Worm (Caenorhabditis elegans) whole organism, mixed stage, embryonic: ENCODE results near the gene R151.8.

Experiments used
- M03D4.4 ChIP-seq: sonication (generic microtip); optimal IDR thresholded peaks from 2 replicates; lab custom pipeline; 2017; ENCODE audit warnings: mild to moderate bottlenecking, missing genetic modification characterization, missing compliant biosample characterization
- bed-3 ChIP-seq: fragments of 200-800 bp; sonication (Bioruptor generic); optimal IDR thresholded peaks from 3 replicates; lab custom pipeline; 2018; ENCODE audit warnings: mild to moderate bottlenecking, missing genetic modification characterization, moderate library complexity, missing compliant biosample characterization
- blmp-1 ChIP-seq: fragments of 150-350 bp; optimal IDR thresholded peaks from 2 replicates; lab custom pipeline; 2014; ENCODE audit warnings: missing biosample characterization, missing genetic modification characterization
- ceh-39 ChIP-seq: fragments of 150-350 bp; optimal IDR thresholded peaks from 2 replicates; lab custom pipeline; 2014; ENCODE audit warnings: missing biosample characterization, missing genetic modification characterization
- ceh-43 ChIP-seq: fragments of 200-800 bp; sonication (Bioruptor generic); optimal IDR thresholded peaks from 2 replicates; lab custom pipeline; 2018; ENCODE audit warnings: mild to moderate bottlenecking, missing genetic modification characterization, moderate library complexity, missing compliant biosample characterization
- ceh-83 ChIP-seq: fragments of 200-800 bp; sonication (Bioruptor generic); optimal IDR thresholded peaks from 2 replicates; lab custom pipeline; 2018; ENCODE audit warnings: mild to moderate bottlenecking, missing genetic modification characterization, missing compliant biosample characterization
- ces-1 ChIP-seq: fragments of 150-350 bp; optimal IDR thresholded peaks from 2 replicates; lab custom pipeline; 2014; ENCODE audit warnings: missing biosample characterization, missing genetic modification reagents, missing genetic modification characterization
- cnd-1 ChIP-seq: fragments of 200-800 bp; sonication (Bioruptor generic); optimal IDR thresholded peaks from 2 replicates; lab custom pipeline; 2018; ENCODE audit warnings: mild to moderate bottlenecking, missing genetic modification characterization, missing compliant biosample characterization
- elt-3 ChIP-seq: fragments of 150-350 bp; optimal IDR thresholded peaks from 2 replicates; lab custom pipeline; 2014; ENCODE audit warnings: missing biosample characterization, missing genetic modification characterization
- flh-1 ChIP-seq: fragments of 200-800 bp; sonication (Bioruptor generic); optimal IDR thresholded peaks from 2 replicates; lab custom pipeline; 2018; ENCODE audit warnings: mild to moderate bottlenecking, missing genetic modification characterization, moderate library complexity, missing compliant biosample characterization
- ham-2 ChIP-seq: fragments of 200-800 bp; sonication (Bioruptor generic); optimal IDR thresholded peaks from 2 replicates; lab custom pipeline; 2018; ENCODE audit warnings: mild to moderate bottlenecking, missing genetic modification characterization, missing compliant biosample characterization
- hlh-1 ChIP-seq: fragments of 150-350 bp; optimal IDR thresholded peaks from 2 replicates; lab custom pipeline; 2014; ENCODE audit warnings: missing biosample characterization, missing genetic modification reagents, missing genetic modification characterization
- lin-13 ChIP-seq: fragments of 150-350 bp; optimal IDR thresholded peaks from 2 replicates; lab custom pipeline; 2014; ENCODE audit warnings: missing biosample characterization, missing genetic modification characterization
- lin-32 ChIP-seq: fragments of 200-800 bp; sonication (Bioruptor generic); optimal IDR thresholded peaks from 2 replicates; lab custom pipeline; 2018; ENCODE audit warnings: mild to moderate bottlenecking, missing genetic modification characterization, missing compliant biosample characterization
- lsy-2 ChIP-seq: fragments of 150-350 bp; optimal IDR thresholded peaks from 2 replicates; lab custom pipeline; 2014; ENCODE audit warnings: missing biosample characterization, missing genetic modification characterization
- mab-5 ChIP-seq: fragments of 150-350 bp; optimal IDR thresholded peaks from 2 replicates; lab custom pipeline; 2014; ENCODE audit warnings: missing biosample characterization, missing genetic modification characterization
- mep-1 ChIP-seq: fragments of 150-350 bp; optimal IDR thresholded peaks from 2 replicates; lab custom pipeline; 2017; ENCODE audit warnings: missing biosample characterization, missing genetic modification reagents, missing genetic modification characterization, inconsistent platforms
- mls-2 ChIP-seq: sonication (generic microtip); optimal IDR thresholded peaks from 2 replicates; lab custom pipeline; 2016; ENCODE audit warnings: mild to moderate bottlenecking, missing genetic modification characterization, moderate library complexity, missing compliant biosample characterization
- nhr-12 ChIP-seq: fragments of 150-350 bp; optimal IDR thresholded peaks from 2 replicates; lab custom pipeline; 2014; ENCODE audit warnings: missing biosample characterization, missing genetic modification characterization
- nhr-237 ChIP-seq: fragments of 150-350 bp; optimal IDR thresholded peaks from 2 replicates; lab custom pipeline; 2014; ENCODE audit warnings: missing biosample characterization, missing genetic modification characterization
- nhr-28 ChIP-seq: fragments of 150-350 bp; optimal IDR thresholded peaks from 2 replicates; lab custom pipeline; 2014; ENCODE audit warnings: missing biosample characterization, missing genetic modification characterization
- nhr-76 ChIP-seq: sonication (generic microtip); optimal IDR thresholded peaks from 2 replicates; lab custom pipeline; 2017; ENCODE audit warnings: missing biosample characterization, missing genetic modification characterization
- pha-4 ChIP-seq: fragments of 150-350 bp; optimal IDR thresholded peaks from 2 replicates; lab custom pipeline; 2018; ENCODE audit warnings: missing biosample characterization, missing genetic modification reagents, missing genetic modification characterization
- sem-2 ChIP-seq: fragments of 200-800 bp; sonication (Bioruptor generic); optimal IDR thresholded peaks from 2 replicates; lab custom pipeline; 2018; ENCODE audit warnings: mild to moderate bottlenecking, missing genetic modification characterization, missing compliant biosample characterization
- snpc-4 ChIP-seq: fragments of 150-350 bp; optimal IDR thresholded peaks from 2 replicates; lab custom pipeline; 2014; ENCODE audit warnings: missing biosample characterization, missing genetic modification characterization
- unc-120 ChIP-seq: sonication (generic microtip); optimal IDR thresholded peaks from 2 replicates; lab custom pipeline; 2017; ENCODE audit warnings: missing genetic modification characterization, missing compliant biosample characterization; ENCODE audit not compliant: poor library complexity, severe bottlenecking
- unc-39 ChIP-seq: fragments of 150-350 bp; optimal IDR thresholded peaks from 2 replicates; lab custom pipeline; 2014; ENCODE audit warnings: missing biosample characterization, missing genetic modification characterization
- unc-62 ChIP-seq: fragments of 150-350 bp; optimal IDR thresholded peaks from 2 replicates; lab custom pipeline; 2014; ENCODE audit warnings: missing biosample characterization, missing genetic modification reagents, missing genetic modification characterization
- zip-8 ChIP-seq: fragments of 150-350 bp; optimal IDR thresholded peaks from 2 replicates; lab custom pipeline; 2014; ENCODE audit warnings: missing biosample characterization, missing genetic modification characterization
- ztf-11 ChIP-seq: fragments of 150-350 bp; optimal IDR thresholded peaks from 2 replicates; lab custom pipeline; 2014; ENCODE audit warnings: missing biosample characterization, missing genetic modification characterization

R151.8 gene

DNA sequence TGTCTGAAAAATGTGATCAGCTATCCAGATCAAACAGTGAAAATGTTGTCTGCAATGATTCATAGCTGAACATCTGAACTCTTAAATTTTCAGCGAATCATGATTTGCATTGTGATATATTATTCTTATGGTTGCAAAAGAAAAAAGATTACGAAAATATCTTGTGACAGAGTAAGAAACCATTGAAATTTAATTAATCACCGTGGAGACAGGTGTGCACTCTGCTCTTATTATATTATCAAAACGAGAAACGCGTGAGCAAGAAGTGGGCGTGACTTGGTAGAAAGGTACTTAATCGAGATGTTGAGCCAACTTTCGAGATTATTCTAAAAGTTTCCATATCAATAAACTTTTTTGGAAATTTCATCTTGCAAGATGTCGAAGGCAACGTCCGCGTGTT, 13.4 kb upstream of the R151.8 start, which contains the start of gene osm-10:
osm-10 (plus strand) TSS at position 293 of the 400 bp plus-strand sequence.
- no peak for TF ChIP-seq ceh-83 (GFP tag; lab: Kevin White, UChicago)
- no peak for TF ChIP-seq ztf-11 (tag; lab: Kevin White, UChicago)
- TF ChIP-seq ceh-39 (tag; lab: Kevin White, UChicago): no peak
- no peak for TF ChIP-seq pha-4 (tag; lab: Kevin White, UChicago)
- TF ChIP-seq snpc-4 (tag; lab: Kevin White, UChicago): no peak
- TF ChIP-seq, all 35 proteins: peak for 0

DNA sequence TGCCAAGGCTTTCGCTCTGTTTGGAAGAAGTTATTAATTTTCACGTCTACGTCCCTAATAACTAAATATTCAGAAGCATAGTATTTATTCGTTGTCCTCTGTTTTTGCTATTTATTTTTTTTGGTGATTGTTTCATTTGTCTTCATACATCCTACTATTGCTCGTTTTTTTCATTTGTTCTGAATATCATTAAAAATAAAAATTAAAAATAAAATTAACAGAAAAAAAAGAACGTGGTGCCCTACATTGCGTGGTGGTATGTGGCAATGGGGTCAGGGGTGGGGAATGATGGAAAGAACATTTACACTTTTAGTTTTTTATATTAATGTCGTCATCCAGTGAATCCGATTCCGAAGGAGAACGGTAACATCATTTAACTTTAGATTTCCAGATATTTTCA, 11.5 kb upstream of the R151.8 start, which contains the start of gene ztf-31:
ztf-31 (plus strand) TSS at position 301 of the 400 bp plus-strand sequence.
- TF ChIP-seq hlh-1 (no peak), snpc-4 (tag; lab: Kevin White, UChicago) (no peak), elt-3 (tag; lab: Kevin White, UChicago) (no peak), mls-2 (tag; lab: Kevin White, UChicago) (no peak), unc-39 (tag; lab: Kevin White, UChicago) (no peak), flh-1 (no peak)
- TF ChIP-seq, all 35 proteins: peak for 0

DNA sequence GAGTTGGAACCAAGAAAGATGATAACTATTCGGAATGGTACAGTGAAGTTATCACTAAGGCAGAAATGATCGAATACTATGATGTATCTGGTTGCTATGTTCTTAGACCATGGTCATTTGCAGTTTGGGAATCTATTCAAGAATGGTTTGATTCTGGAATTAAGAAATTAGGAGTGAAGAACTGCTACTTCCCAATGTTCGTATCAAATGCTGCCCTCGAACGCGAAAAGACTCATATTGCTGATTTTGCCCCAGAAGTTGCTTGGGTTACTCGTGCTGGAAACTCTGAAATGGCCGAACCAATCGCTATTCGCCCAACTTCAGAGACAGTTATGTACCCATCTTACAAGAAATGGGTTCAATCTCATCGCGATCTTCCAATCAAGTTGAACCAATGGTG, 9.8 kb upstream of the R151.8 start:
- no peak for TF ChIP-seq cnd-1 (tag; lab: Kevin White, UChicago)
- no peak for TF ChIP-seq lin-13
- no peak for TF ChIP-seq zip-8
- no peak for TF ChIP-seq ces-1 (GFP tag; lab: Kevin White, UChicago)
- no peak for TF ChIP-seq pha-4 (tag; lab: Kevin White, UChicago)
- TF ChIP-seq nhr-237 (tag; lab: Kevin White, UChicago): no peak
- no peak for TF ChIP-seq unc-62
- no peak for TF ChIP-seq snpc-4 (tag; lab: Kevin White, UChicago)
- TF ChIP-seq flh-1: no peak

DNA sequence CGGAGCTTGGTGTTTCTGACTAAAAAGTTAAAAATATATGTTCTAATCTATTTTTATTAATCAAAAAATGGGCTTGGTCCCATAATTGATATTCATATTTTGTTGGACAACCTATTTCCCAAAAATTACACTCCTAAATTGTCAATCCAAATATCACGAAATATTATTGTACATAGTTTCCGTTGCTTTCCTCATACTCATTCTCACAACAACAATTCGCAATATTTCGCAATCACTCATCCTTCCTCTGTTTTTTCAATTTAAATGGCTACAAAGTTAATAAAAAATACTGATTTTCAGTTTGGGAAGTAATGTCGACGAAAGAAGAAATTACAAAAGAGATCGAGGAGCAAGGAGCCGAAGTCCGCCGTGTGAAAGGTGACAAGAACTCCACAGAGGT, 9.1 kb upstream of the R151.8 start, which contains the start of gene pars-1:
pars-1 (plus strand) TSS at position 301 of the 400 bp plus-strand sequence.
- TF ChIP-seq ceh-39 (tag; lab: Kevin White, UChicago) (no peak), cnd-1 (tag; lab: Kevin White, UChicago) (no peak), lsy-2 (tag; lab: Kevin White, UChicago) (no peak), nhr-28 (tag; lab: Kevin White, UChicago) (no peak), ceh-83 (GFP tag; lab: Kevin White, UChicago) (no peak), blmp-1 (tag; lab: Kevin White, UChicago) (no peak), unc-120 (tag; lab: Kevin White, UChicago) (no peak), bed-3 (GFP tag; lab: Kevin White, UChicago) (no peak), M03D4.4 (tag; lab: Kevin White, UChicago) (no peak), ces-1 (GFP tag; lab: Kevin White, UChicago) (no peak), mab-5 (tag; lab: Kevin White, UChicago) (no peak), snpc-4 (tag; lab: Kevin White, UChicago) (no peak), ztf-11 (tag; lab: Kevin White, UChicago) (no peak), nhr-12 (tag; lab: Kevin White, UChicago) (no peak), lin-32 (GFP tag; lab: Kevin White, UChicago) (no peak)
- TF ChIP-seq, all 35 proteins: peak for 0

DNA sequence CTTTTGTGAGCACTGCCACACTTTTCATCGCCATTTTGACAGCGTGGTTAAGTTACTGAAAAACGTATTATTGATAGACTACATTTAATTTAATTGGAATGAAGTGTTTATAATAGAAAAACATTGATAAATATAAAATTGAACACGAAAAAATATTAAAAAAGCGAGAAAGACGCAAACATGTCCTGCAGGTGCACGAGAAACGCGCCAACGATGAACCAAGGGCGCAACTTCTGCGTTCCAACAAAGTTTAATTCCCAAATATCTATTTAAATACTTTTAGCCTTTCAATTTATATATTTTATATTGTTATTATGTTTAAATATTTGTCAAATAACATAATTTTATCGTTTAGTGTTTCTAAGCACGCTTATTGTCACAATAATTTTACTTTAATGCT, 4.6 kb upstream of the R151.8 start, which contains the start of gene ndus-8:
ndus-8 (minus strand) TSS at position 55 of the 400 bp plus-strand sequence.
- TF ChIP-seq unc-39 (tag; lab: Kevin White, UChicago) (no peak), lsy-2 (tag; lab: Kevin White, UChicago) (peak; percentile 64), sem-2 (no peak), ces-1 (GFP tag; lab: Kevin White, UChicago) (no peak), pha-4 (tag; lab: Kevin White, UChicago) (no peak), ham-2 (GFP tag; lab: Kevin White, UChicago) (no peak), elt-3 (tag; lab: Kevin White, UChicago) (no peak), nhr-28 (tag; lab: Kevin White, UChicago) (no peak), lin-13 (peak; percentile 56), blmp-1 (tag; lab: Kevin White, UChicago) (no peak), nhr-76 (no peak), unc-120 (tag; lab: Kevin White, UChicago) (no peak), mls-2 (tag; lab: Kevin White, UChicago) (no peak), mep-1 (tag; lab: Kevin White, UChicago) (peak; percentile 48), ceh-43 (GFP tag; lab: Kevin White, UChicago) (no peak)
